Worm (Caenorhabditis elegans): Measurements from ENCODE around the gene Y57A10B.7.
"Not testable (repeated sequence)": the region's sequence is repeated elsewhere in the genome, so short reads cannot be mapped to it uniquely, and the experiment has no call there.

Y57A10B.7 gene

ce11 chrII:12393690-12394089 is at the start of gene Y57A10B.7:
Y57A10B.7 (minus strand) TSS chrII:12393790.
- no peak for TF ChIP-seq mab-5 (tag; optimal IDR thresholded peaks at IDR 0.05)
- no peak for TF ChIP-seq mls-2 (tag; optimal IDR thresholded peaks at IDR 0.05)
- no peak for TF ChIP-seq sptf-1 (tag; optimal IDR thresholded peaks at IDR 0.05)
- no peak for TF ChIP-seq bed-3 (GFP tag; optimal IDR thresholded peaks at IDR 0.05)
- TF ChIP-seq unc-39 (tag; optimal IDR thresholded peaks at IDR 0.05): no peak
- TF ChIP-seq ham-2 (GFP tag; optimal IDR thresholded peaks at IDR 0.05): no peak
- TF ChIP-seq ztf-11 (tag; optimal IDR thresholded peaks at IDR 0.05): no peak

ce11 chrII:12441164-12441563 is 47.6 kb upstream of the Y57A10B.7 start, which contains the start of gene Y57A10C.10:
Y57A10C.10 (minus strand) TSS chrII:12441264.
- not testable (repeated sequence) for TF ChIP-seq sem-2 (GFP tag; optimal IDR thresholded peaks at IDR 0.05); nhr-12 (tag; optimal IDR thresholded peaks at IDR 0.05); lin-13 (tag; optimal IDR thresholded peaks at IDR 0.05)

- TF ChIP-seq lin-32 (GFP tag; optimal IDR thresholded peaks at IDR 0.05): no peak
- TF ChIP-seq lin-13 (tag; optimal IDR thresholded peaks at IDR 0.05): no peak
- TF ChIP-seq sptf-1 (tag; optimal IDR thresholded peaks at IDR 0.05): no peak
- TF ChIP-seq nhr-2 (tag; optimal IDR thresholded peaks at IDR 0.05): no peak
- no peak for TF ChIP-seq tbx-8 (GFP tag; optimal IDR thresholded peaks at IDR 0.05)
- TF ChIP-seq ceh-39 (tag; optimal IDR thresholded peaks at IDR 0.05): no peak
- TF ChIP-seq nhr-28 (tag; optimal IDR thresholded peaks at IDR 0.05): no peak
- no peak for TF ChIP-seq ces-1 (GFP tag; optimal IDR thresholded peaks at IDR 0.05)
- no peak for TF ChIP-seq ceh-43 (GFP tag; optimal IDR thresholded peaks at IDR 0.05)
- no peak for TF ChIP-seq M03D4.4 (tag; optimal IDR thresholded peaks at IDR 0.05)
- TF ChIP-seq cnd-1 (tag; optimal IDR thresholded peaks at IDR 0.05): no peak
- no peak for TF ChIP-seq mep-1 (tag; optimal IDR thresholded peaks at IDR 0.05)
- no peak for TF ChIP-seq unc-120 (tag; optimal IDR thresholded peaks at IDR 0.05; ENCODE audit: poor library complexity, severe bottlenecking)
- TF ChIP-seq mab-5 (tag; optimal IDR thresholded peaks at IDR 0.05): no peak
- no peak for TF ChIP-seq flh-1 (GFP tag; optimal IDR thresholded peaks at IDR 0.05)
- TF ChIP-seq nhr-12 (tag; optimal IDR thresholded peaks at IDR 0.05): no peak
- TF ChIP-seq drap-1 (GFP tag; optimal IDR thresholded peaks at IDR 0.05): no peak
- no peak for TF ChIP-seq hlh-1 (tag; optimal IDR thresholded peaks at IDR 0.05)
- no peak for TF ChIP-seq nhr-76 (tag; optimal IDR thresholded peaks at IDR 0.05)
Measured at ce11 chrII:12438441-12438840, 44.9 kb upstream of the Y57A10B.7 start, which contains the start of gene Y57A10C.9. Y57A10C.9 (minus strand) TSS chrII:12438541.

ce11 chrII:12436717-12437116 is 43.1 kb upstream of the Y57A10B.7 start:
- peak; percentile 65 for TF ChIP-seq ham-2 (GFP tag; optimal IDR thresholded peaks at IDR 0.05)
- TF ChIP-seq lin-13 (tag; optimal IDR thresholded peaks at IDR 0.05): no peak

- TF ChIP-seq ztf-11 (tag; optimal IDR thresholded peaks at IDR 0.05): no peak
- no peak for TF ChIP-seq cnd-1 (tag; optimal IDR thresholded peaks at IDR 0.05)
- TF ChIP-seq nhr-12 (tag; optimal IDR thresholded peaks at IDR 0.05): no peak
- no peak for TF ChIP-seq snpc-4 (tag; optimal IDR thresholded peaks at IDR 0.05)
- TF ChIP-seq sptf-1 (tag; optimal IDR thresholded peaks at IDR 0.05): no peak
Measured at ce11 chrII:12435202-12435872, 41.7 kb upstream of the Y57A10B.7 start.

ce11 chrII:12432356-12432755 is 38.8 kb upstream of the Y57A10B.7 start, which contains the start of gene dct-12:
dct-12 (minus strand) TSS chrII:12432456.
- TF ChIP-seq lin-13 (tag; optimal IDR thresholded peaks at IDR 0.05) (no peak), blmp-1 (tag; optimal IDR thresholded peaks at IDR 0.05) (no peak), tbx-8 (GFP tag; optimal IDR thresholded peaks at IDR 0.05) (no peak), ceh-43 (GFP tag; optimal IDR thresholded peaks at IDR 0.05) (no peak), unc-39 (tag; optimal IDR thresholded peaks at IDR 0.05) (no peak), ceh-83 (GFP tag; optimal IDR thresholded peaks at IDR 0.05) (no peak), elt-3 (tag; optimal IDR thresholded peaks at IDR 0.05) (no peak), flh-1 (GFP tag; optimal IDR thresholded peaks at IDR 0.05) (no peak), mep-1 (tag; optimal IDR thresholded peaks at IDR 0.05) (no peak), M03D4.4 (tag; optimal IDR thresholded peaks at IDR 0.05) (no peak), drap-1 (GFP tag; optimal IDR thresholded peaks at IDR 0.05) (no peak), nhr-2 (tag; optimal IDR thresholded peaks at IDR 0.05) (no peak), mls-2 (tag; optimal IDR thresholded peaks at IDR 0.05) (no peak)

All from whole organism, mixed stage, embryonic.